Fruit fly (Drosophila melanogaster): Measurements from ENCODE around the gene CG32797.

CG32797 gene

DNA sequence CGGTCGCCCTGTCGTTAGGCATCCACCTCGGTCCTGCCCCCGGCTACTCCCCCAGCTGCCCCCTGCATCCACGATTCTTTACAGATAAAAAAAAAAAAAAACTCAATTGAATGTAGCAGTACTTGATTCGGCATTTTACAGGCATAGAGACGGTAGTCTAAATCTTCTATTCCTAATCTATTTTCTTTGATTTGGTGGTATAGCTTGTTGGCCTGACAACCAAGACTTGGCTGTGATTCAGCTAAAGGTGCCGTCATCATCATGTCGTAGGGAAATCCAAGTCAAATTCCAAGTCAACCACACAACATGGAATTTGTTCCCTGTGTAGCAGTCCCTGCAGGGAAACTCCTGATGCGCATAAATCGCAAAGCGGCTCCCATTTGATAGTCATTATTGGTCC is 27.1 kb upstream of the CG32797 start (continued):
- TF ChIP-seq CG11762 (GFP tag; optimal IDR thresholded peaks at IDR 0.05; ENCODE audit: insufficient read depth), result peak; percentile 30
- TF ChIP-seq svp (GFP tag), result peak; percentile 88
- TF ChIP-seq Ets96B (tag; optimal IDR thresholded peaks at IDR 0.05), result peak; percentile 60
- TF ChIP-seq cyc (GFP tag; optimal IDR thresholded peaks at IDR 0.05), result peak; percentile 81
- peak; percentile 70 for TF ChIP-seq fd59A (GFP tag; optimal IDR thresholded peaks at IDR 0.05)
- peak; percentile 77 for TF ChIP-seq lz (GFP tag; optimal IDR thresholded peaks at IDR 0.05)
- no peak for TF ChIP-seq fkh (GFP tag; optimal IDR thresholded peaks at IDR 0.05)
- no peak for TF ChIP-seq CG4318 (GFP tag; optimal IDR thresholded peaks at IDR 0.05)
- TF ChIP-seq CG10631 (GFP tag; optimal IDR thresholded peaks at IDR 0.05), result peak; percentile 61
- TF ChIP-seq CG8319 (GFP tag; optimal IDR thresholded peaks at IDR 0.05), result peak; percentile 17
- TF ChIP-seq topi (GFP tag; optimal IDR thresholded peaks at IDR 0.05), result peak; percentile 83
- TF ChIP-seq Sox102F (GFP tag; optimal IDR thresholded peaks at IDR 0.05), result peak; percentile 76
- no peak for TF ChIP-seq dsx (GFP tag; optimal IDR thresholded peaks at IDR 0.05; ENCODE audit: poor library complexity, severe bottlenecking)
- TF ChIP-seq CG31627 (GFP tag; optimal IDR thresholded peaks at IDR 0.05), result peak; percentile 78
- no peak for TF ChIP-seq eg (GFP tag; IDR thresholded peaks at IDR 0.05)
- TF ChIP-seq Sox15 (GFP tag; optimal IDR thresholded peaks at IDR 0.05), result peak; percentile 20
- 0 out of 3 replicates have a peak, but pooled peaks have one; percentile 22 for TF ChIP-seq CG6163 (GFP tag; IDR thresholded peaks at IDR 0.05)
- peak; percentile 26 for TF ChIP-seq CG7368 (GFP tag; optimal IDR thresholded peaks at IDR 0.05)
- TF ChIP-seq Ets21C (GFP tag; optimal IDR thresholded peaks at IDR 0.05), result peak; percentile 67
- no peak for TF ChIP-seq Gug (GFP tag; IDR thresholded peaks at IDR 0.05)
- peak; percentile 56 for TF ChIP-seq Eip75B (GFP tag; optimal IDR thresholded peaks at IDR 0.05)
- peak; percentile 77 for TF ChIP-seq Sox14 (GFP tag; optimal IDR thresholded peaks at IDR 0.05)
- peak; percentile 7 for TF ChIP-seq CG1621 (tag; optimal IDR thresholded peaks at IDR 0.05)
- peak; percentile 57 for TF ChIP-seq CG6792 (GFP tag; optimal IDR thresholded peaks at IDR 0.05)

DNA sequence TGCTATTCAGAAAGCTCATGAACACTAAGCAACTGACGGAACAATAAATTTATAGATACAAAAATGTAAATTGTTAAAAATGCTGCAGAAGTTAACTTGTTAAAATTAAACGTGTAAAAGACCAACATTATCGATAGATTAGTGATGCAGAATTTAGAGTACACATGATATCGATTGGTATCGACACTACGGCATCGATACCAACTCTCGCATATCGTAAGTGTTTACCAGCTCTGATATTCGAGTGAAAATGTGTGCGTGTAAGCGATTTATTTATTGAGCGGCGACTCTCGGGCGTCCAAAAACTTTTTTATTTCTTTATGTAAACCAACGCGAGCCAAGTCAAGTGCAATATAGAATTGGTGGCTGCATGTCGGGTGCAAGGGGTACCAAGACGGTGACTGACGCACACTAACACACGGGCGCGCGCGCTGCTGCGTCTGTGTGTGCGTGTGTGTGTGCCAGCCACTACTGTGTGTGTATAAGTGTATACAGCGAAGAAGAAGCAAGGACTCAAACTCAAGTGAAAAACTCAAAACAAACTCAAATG is 22.2 kb upstream of the CG32797 start, which contains the start of gene z:
TSS of gene z (plus strand) at position 20 of the 550 bp plus-strand sequence.
- TF ChIP-seq Eip93F (GFP tag; optimal IDR thresholded peaks at IDR 0.05), result no peak
- TF ChIP-seq fkh (GFP tag; optimal IDR thresholded peaks at IDR 0.05), result peak; percentile 68
- TF ChIP-seq CG6276 (GFP tag; optimal IDR thresholded peaks at IDR 0.05), result no peak
- no peak for TF ChIP-seq Sox102F (GFP tag; optimal IDR thresholded peaks at IDR 0.05)
- no peak for TF ChIP-seq Ets96B (tag; optimal IDR thresholded peaks at IDR 0.05)
- TF ChIP-seq CG31627 (GFP tag; optimal IDR thresholded peaks at IDR 0.05), result peak; percentile 6
- TF ChIP-seq Eip78C (GFP tag), result peak; percentile 50
- no peak for TF ChIP-seq CG7368 (GFP tag; optimal IDR thresholded peaks at IDR 0.05)
- peak; percentile 2 for TF ChIP-seq CG6854 (GFP tag; optimal IDR thresholded peaks at IDR 0.05)

DNA sequence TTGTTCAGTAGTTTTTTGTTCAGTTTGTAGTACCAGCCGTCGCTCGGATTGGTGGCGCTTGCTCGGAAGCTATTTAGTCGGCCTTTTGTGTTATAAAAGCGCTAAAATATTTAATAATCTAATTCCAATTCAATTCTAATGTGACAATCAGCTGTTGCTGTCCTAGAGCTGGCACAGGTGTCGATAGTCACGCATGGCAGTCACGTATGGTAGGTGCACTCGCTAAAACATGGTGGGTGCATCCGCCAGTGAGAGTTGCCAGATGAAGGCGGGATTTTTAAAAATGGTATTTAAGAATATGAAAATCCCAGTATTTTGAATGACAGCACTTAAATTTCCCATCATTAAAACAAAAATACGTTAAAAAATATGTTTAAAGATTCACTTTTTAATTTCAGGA is 18.1 kb upstream of the CG32797 start, which contains the start of gene tko:
TSS of gene tko (minus strand) at position 179 of the 400 bp plus-strand sequence.
- peak; percentile 55 for TF ChIP-seq achi (GFP tag; optimal IDR thresholded peaks at IDR 0.05)
- no peak for TF ChIP-seq acj6 (GFP tag; optimal IDR thresholded peaks at IDR 0.05)
- TF ChIP-seq CG32006 (GFP tag; optimal IDR thresholded peaks at IDR 0.05), result no peak

DNA sequence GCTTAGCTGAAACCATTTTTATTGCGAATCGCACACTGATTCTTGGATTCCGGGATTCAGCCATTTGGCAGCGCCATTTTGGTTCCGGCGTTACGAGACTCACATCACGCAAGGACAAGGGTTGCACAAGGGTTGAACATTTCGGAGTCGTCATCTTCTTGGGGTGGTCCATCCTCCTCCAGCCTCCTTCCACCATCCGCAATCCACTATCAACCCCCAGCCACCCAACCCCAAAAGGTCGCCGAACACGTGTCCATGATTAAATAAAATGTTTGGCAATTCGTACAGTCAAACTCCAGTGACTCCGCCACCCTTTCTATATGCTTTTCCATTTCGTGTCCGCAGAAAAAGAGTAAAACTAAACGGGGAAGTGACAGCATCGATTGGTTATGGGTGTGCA is 14.6 kb upstream of the CG32797 start:
- no peak for TF ChIP-seq fd85E (GFP tag; optimal IDR thresholded peaks at IDR 0.05)
- TF ChIP-seq Smox (GFP tag; optimal IDR thresholded peaks at IDR 0.05), result no peak
- TF ChIP-seq CG11762 (GFP tag; optimal IDR thresholded peaks at IDR 0.05; ENCODE audit: insufficient read depth), result no peak
- TF ChIP-seq spab (GFP tag; optimal IDR thresholded peaks at IDR 0.05), result no peak

DNA sequence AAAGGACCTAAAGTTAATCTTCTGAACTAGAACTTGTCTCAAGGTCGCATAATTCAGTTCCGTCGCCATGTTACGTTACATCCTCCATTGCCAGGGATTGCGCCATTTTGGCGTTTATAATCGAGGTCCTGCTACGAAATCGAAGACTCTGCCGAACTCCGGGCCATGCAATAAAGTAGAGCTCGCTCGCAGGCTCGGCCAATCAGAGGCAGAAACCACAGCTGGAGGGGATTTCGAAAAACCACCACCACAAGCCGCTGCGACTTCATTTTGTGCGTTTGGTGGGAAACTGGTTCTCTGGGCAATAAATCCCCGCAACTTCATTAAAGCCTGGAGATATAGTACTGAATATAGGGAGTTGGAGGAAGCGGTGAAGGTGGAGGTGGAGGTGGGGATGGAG is 9.3 kb upstream of the CG32797 start:
- no peak for TF ChIP-seq achi (GFP tag; optimal IDR thresholded peaks at IDR 0.05)
- TF ChIP-seq fd59A (GFP tag; optimal IDR thresholded peaks at IDR 0.05), result no peak
- no peak for TF ChIP-seq fd85E (GFP tag; optimal IDR thresholded peaks at IDR 0.05)
- no peak for TF ChIP-seq CG6276 (GFP tag; optimal IDR thresholded peaks at IDR 0.05)
- no peak for TF ChIP-seq OdsH (GFP tag; optimal IDR thresholded peaks at IDR 0.05)
- TF ChIP-seq Lpt (GFP tag; optimal IDR thresholded peaks at IDR 0.05), result no peak
- TF ChIP-seq cyc (GFP tag; optimal IDR thresholded peaks at IDR 0.05), result no peak
- TF ChIP-seq CG31627 (GFP tag; optimal IDR thresholded peaks at IDR 0.05), result no peak
- TF ChIP-seq Sox102F (GFP tag; optimal IDR thresholded peaks at IDR 0.05), result no peak
- TF ChIP-seq Eip75B (GFP tag; optimal IDR thresholded peaks at IDR 0.05), result no peak
- no peak for TF ChIP-seq CG3032 (tag; optimal IDR thresholded peaks at IDR 0.05)
- TF ChIP-seq CG8319 (GFP tag; optimal IDR thresholded peaks at IDR 0.05), result no peak
- TF ChIP-seq CG10669 (GFP tag; optimal IDR thresholded peaks at IDR 0.05), result no peak
- no peak for TF ChIP-seq dsx (GFP tag; optimal IDR thresholded peaks at IDR 0.05; ENCODE audit: poor library complexity, severe bottlenecking)
- no peak for TF ChIP-seq spab (GFP tag; optimal IDR thresholded peaks at IDR 0.05)

Data from whole organism, prepupa.